Fruit fly (Drosophila melanogaster) S2 (cell line): ENCODE data around the gene bgm.

ENCODE experiments used
- CG8478 ChIP-seq: fragments of >200 bp; optimal IDR thresholded peaks from 2 replicates; lab custom pipeline; 2018
- CTCF ChIP-seq, 2 experiments: fragments of >200 bp; optimal IDR thresholded peaks; 2 replicates each; lab custom pipeline; 2018

- no peak for TF ChIP-seq CG8478
- TF ChIP-seq CTCF (optimal IDR thresholded peaks at IDR 0.05; lab: Kevin White, UChicago), result no peak
Measured at dm6 chr2L:14049958-14050357, 37.2 kb downstream of the bgm start.
